Fruit fly (Drosophila melanogaster) whole organism, embryonic: ENCODE measurements around the gene cysu.

Experiments
- CG10979 ChIP-seq: fragments of 200-800 bp; sonication (Bioruptor generic); optimal IDR thresholded peaks from 2 replicates; lab custom pipeline; 2018; ENCODE audit warnings: missing biosample characterization, mild to moderate bottlenecking, missing genetic modification characterization, moderate library complexity
- CG11085 ChIP-seq: fragments of 200-800 bp; sonication (Bioruptor generic); IDR thresholded peaks from 2 replicates; pipeline ENCODE4 v1.3.6; 2022; ENCODE audit warnings: missing biosample characterization, missing genetic modification characterization
- CG11247 ChIP-seq: fragments of 200-800 bp; sonication (Bioruptor generic); IDR thresholded peaks from 2 replicates; pipeline ENCODE4 v1.3.6; 2022; ENCODE audit warnings: missing biosample characterization, missing genetic modification characterization
- CG11723 ChIP-seq: fragments of 200-800 bp; sonication (Bioruptor generic); optimal IDR thresholded peaks from 2 replicates; lab custom pipeline; 2017; ENCODE audit warnings: missing biosample characterization, mild to moderate bottlenecking, missing genetic modification characterization
- CG12391 ChIP-seq: fragments of 200-800 bp; sonication (Bioruptor generic); optimal IDR thresholded peaks from 3 replicates; lab custom pipeline; 2018; ENCODE audit warnings: missing biosample characterization, mild to moderate bottlenecking, missing genetic modification characterization, moderate library complexity
- CG15696 ChIP-seq: fragments of 200-800 bp; sonication (Bioruptor generic); optimal IDR thresholded peaks from 2 replicates; lab custom pipeline; 2019; ENCODE audit warnings: missing biosample characterization, mild to moderate bottlenecking, missing genetic modification characterization, moderate library complexity
- CG16813 ChIP-seq: fragments of 200-800 bp; sonication (Bioruptor generic); IDR thresholded peaks from 3 replicates; pipeline ENCODE4 v1.3.6; 2022; ENCODE audit warnings: missing biosample characterization, missing genetic modification characterization; ENCODE audit not compliant: partially characterized antibody
- CG18599 ChIP-seq: fragments of 200-800 bp; sonication (Bioruptor generic); optimal IDR thresholded peaks from 3 replicates; lab custom pipeline; 2017; ENCODE audit warnings: missing biosample characterization, missing genetic modification characterization, mild to moderate bottlenecking, moderate library complexity, missing genetic modification reagents
- CG30403 ChIP-seq: fragments of 200-800 bp; sonication (Bioruptor generic); optimal IDR thresholded peaks from 3 replicates; lab custom pipeline; 2016; ENCODE audit warnings: missing biosample characterization, missing genetic modification characterization
- CG31365 ChIP-seq: fragments of 200-800 bp; sonication (Bioruptor generic); optimal IDR thresholded peaks from 2 replicates; lab custom pipeline; 2018; ENCODE audit warnings: missing biosample characterization, mild to moderate bottlenecking, missing genetic modification characterization
- CG32767 ChIP-seq: fragments of 200-800 bp; sonication (Bioruptor generic); IDR thresholded peaks from 2 replicates; pipeline ENCODE4 v1.3.6; 2022; ENCODE audit warnings: missing biosample characterization, missing genetic modification characterization
- CG32772 ChIP-seq: fragments of 200-800 bp; sonication (Bioruptor generic); IDR thresholded peaks from 2 replicates; pipeline ENCODE4 v1.3.6; 2022; ENCODE audit warnings: missing biosample characterization, missing genetic modification characterization
- CG4707 ChIP-seq: fragments of 200-800 bp; sonication (Bioruptor generic); optimal IDR thresholded peaks from 2 replicates; lab custom pipeline; 2018; ENCODE audit warnings: missing biosample characterization, mild to moderate bottlenecking, missing genetic modification characterization, moderate library complexity
- CG5180 ChIP-seq: fragments of 200-800 bp; sonication (Bioruptor generic); optimal IDR thresholded peaks from 3 replicates; lab custom pipeline; 2017; ENCODE audit warnings: missing biosample characterization, missing genetic modification characterization, mild to moderate bottlenecking, moderate library complexity, missing genetic modification reagents
- CG6272 ChIP-seq: fragments of 200-800 bp; sonication (Bioruptor generic); IDR thresholded peaks from 2 replicates; pipeline ENCODE4 v1.3.6; 2022; ENCODE audit warnings: missing biosample characterization, missing genetic modification characterization
- CG6689 ChIP-seq: fragments of 200-800 bp; sonication (Bioruptor generic); IDR thresholded peaks from 2 replicates; pipeline ENCODE4 v1.3.6; 2022; ENCODE audit warnings: missing biosample characterization, missing genetic modification characterization
- CG6791 ChIP-seq: fragments of 200-800 bp; sonication (Bioruptor generic); IDR thresholded peaks from 3 replicates; pipeline ENCODE4 v1.3.6; 2022; ENCODE audit warnings: missing biosample characterization, missing genetic modification characterization; ENCODE audit not compliant: partially characterized antibody
- CG7928 ChIP-seq: fragments of 200-800 bp; sonication (Bioruptor generic); optimal IDR thresholded peaks from 2 replicates; lab custom pipeline; 2017; ENCODE audit warnings: missing biosample characterization, mild to moderate bottlenecking, missing genetic modification characterization
- CG8089 ChIP-seq: fragments of 200-800 bp; sonication (Bioruptor generic); optimal IDR thresholded peaks from 3 replicates; lab custom pipeline; 2016; ENCODE audit warnings: missing biosample characterization, missing genetic modification characterization
- CG9215 ChIP-seq: fragments of 200-800 bp; sonication (Bioruptor generic); IDR thresholded peaks from 2 replicates; pipeline ENCODE4 v1.3.6; 2022; ENCODE audit warnings: missing biosample characterization, missing genetic modification characterization
- CHES-1-like ChIP-seq: fragments of 200-800 bp; sonication (Bioruptor generic); optimal IDR thresholded peaks from 2 replicates; lab custom pipeline; 2016; ENCODE audit warnings: missing biosample characterization, missing genetic modification characterization
- CkIIα-i1 ChIP-seq: fragments of 200-800 bp; sonication (Bioruptor generic); IDR thresholded peaks from 2 replicates; pipeline ENCODE4 v1.3.6; 2022; ENCODE audit warnings: missing biosample characterization, missing genetic modification characterization
- Doc3 ChIP-seq: fragments of 200-800 bp; sonication (Bioruptor generic); IDR thresholded peaks from 3 replicates; pipeline ENCODE4 v1.3.6; 2022; ENCODE audit warnings: missing biosample characterization, missing genetic modification characterization; ENCODE audit not compliant: partially characterized antibody
- E2f2 ChIP-seq: fragments of 200-800 bp; sonication (Bioruptor generic); IDR thresholded peaks from 2 replicates; pipeline ENCODE4 v1.3.6; 2022; ENCODE audit warnings: missing biosample characterization, missing genetic modification characterization
- Eip74EF ChIP-seq, 2 experiments: fragments of 200-800 bp in 1 of 2; fragments of >200 bp in 1 of 2; sonication (Bioruptor generic) in 1 of 2; optimal IDR thresholded peaks; 2 replicates each; lab custom pipeline; 2017 to 2019; ENCODE audit warnings: missing biosample characterization in 2 of 2, missing genetic modification characterization in 2 of 2, mild to moderate bottlenecking in 1 of 2, moderate library complexity in 1 of 2
- H15 ChIP-seq: fragments of 200-800 bp; sonication (Bioruptor generic); IDR thresholded peaks from 3 replicates; pipeline ENCODE4 v1.3.6; 2022; ENCODE audit warnings: missing biosample characterization, missing genetic modification characterization
- Hmx ChIP-seq: fragments of 200-800 bp; sonication (Bioruptor generic); optimal IDR thresholded peaks from 2 replicates; lab custom pipeline; 2016; ENCODE audit warnings: missing biosample characterization, missing genetic modification characterization
- Mes4 ChIP-seq: fragments of 200-800 bp; sonication (Bioruptor generic); optimal IDR thresholded peaks from 2 replicates; lab custom pipeline; 2016; ENCODE audit warnings: missing biosample characterization, missing genetic modification characterization
- Side ChIP-seq: fragments of 200-800 bp; sonication (Bioruptor generic); optimal IDR thresholded peaks from 2 replicates; lab custom pipeline; 2016; ENCODE audit warnings: missing biosample characterization, missing genetic modification characterization
- Sox100B ChIP-seq: fragments of 200-800 bp; sonication (Bioruptor generic); optimal IDR thresholded peaks from 3 replicates; lab custom pipeline; 2018; ENCODE audit warnings: missing biosample characterization, mild to moderate bottlenecking, missing genetic modification characterization
- Spps ChIP-seq: fragments of 200-800 bp; sonication (Bioruptor generic); optimal IDR thresholded peaks from 2 replicates; lab custom pipeline; 2018; ENCODE audit warnings: missing biosample characterization, mild to moderate bottlenecking, missing genetic modification characterization
- ara ChIP-seq: fragments of 200-800 bp; sonication (Bioruptor generic); IDR thresholded peaks from 2 replicates; pipeline ENCODE4 v1.3.6; 2022; ENCODE audit warnings: missing biosample characterization, missing genetic modification characterization
- bsh ChIP-seq, 2 experiments: fragments of 200-800 bp; sonication (Bioruptor generic); optimal IDR thresholded peaks; 2 replicates each; lab custom pipeline; 2017 to 2018; ENCODE audit warnings: mild to moderate bottlenecking in 2 of 2, missing biosample characterization in 2 of 2, missing genetic modification characterization in 2 of 2, moderate library complexity in 1 of 2
- cato ChIP-seq: fragments of 200-800 bp; sonication (Bioruptor generic); optimal IDR thresholded peaks from 2 replicates; lab custom pipeline; 2016; ENCODE audit warnings: missing biosample characterization, missing genetic modification characterization, borderline replicate concordance
- caup ChIP-seq: fragments of 200-800 bp; sonication (Bioruptor generic); optimal IDR thresholded peaks from 3 replicates; lab custom pipeline; 2017; ENCODE audit warnings: missing biosample characterization, mild to moderate bottlenecking, missing genetic modification characterization, moderate library complexity; ENCODE audit not compliant: severe bottlenecking
- ci ChIP-seq: fragments of 200-800 bp; sonication (Bioruptor generic); IDR thresholded peaks from 3 replicates; pipeline ENCODE4 v1.3.6; 2022; ENCODE audit warnings: missing biosample characterization, missing genetic modification characterization
- da ChIP-seq: fragments of 200-800 bp; sonication (Bioruptor generic); optimal IDR thresholded peaks from 2 replicates; lab custom pipeline; 2016; ENCODE audit warnings: missing biosample characterization, missing genetic modification characterization
- esg ChIP-seq: fragments of 200-800 bp; sonication (Bioruptor generic); conservative IDR thresholded peaks from 2 replicates; pipeline ENCODE4 v1.3.6; 2022; ENCODE audit warnings: missing biosample characterization, missing genetic modification characterization
- fd64A ChIP-seq: fragments of 200-800 bp; sonication (Bioruptor generic); optimal IDR thresholded peaks from 3 replicates; lab custom pipeline; 2018; ENCODE audit warnings: missing biosample characterization, mild to moderate bottlenecking, missing genetic modification characterization
- fru ChIP-seq: fragments of >200 bp; optimal IDR thresholded peaks from 2 replicates; lab custom pipeline; 2017
- gsb-n ChIP-seq: fragments of 200-800 bp; sonication (Bioruptor generic); optimal IDR thresholded peaks from 3 replicates; lab custom pipeline; 2018; ENCODE audit warnings: missing biosample characterization, mild to moderate bottlenecking, missing genetic modification characterization
- hb ChIP-seq: fragments of 200-800 bp; sonication (Bioruptor generic); IDR thresholded peaks from 3 replicates; pipeline ENCODE4 v1.3.6; 2022; ENCODE audit warnings: missing biosample characterization, missing genetic modification characterization; ENCODE audit not compliant: partially characterized antibody
- luna ChIP-seq: fragments of 200-800 bp; sonication (Bioruptor generic); optimal IDR thresholded peaks from 2 replicates; lab custom pipeline; 2016; ENCODE audit warnings: missing biosample characterization, missing genetic modification characterization
- oc ChIP-seq: fragments of 200-800 bp; sonication (Bioruptor generic); optimal IDR thresholded peaks from 2 replicates; lab custom pipeline; 2018; ENCODE audit warnings: missing biosample characterization, mild to moderate bottlenecking, missing genetic modification characterization, moderate library complexity
- peb ChIP-seq: fragments of 200-800 bp; sonication (Bioruptor generic); IDR thresholded peaks from 2 replicates; pipeline ENCODE4 v1.3.6; 2022; ENCODE audit warnings: missing biosample characterization, missing genetic modification characterization
- pum ChIP-seq: fragments of 200-800 bp; sonication (Bioruptor generic); optimal IDR thresholded peaks from 2 replicates; lab custom pipeline; 2016; ENCODE audit warnings: missing biosample characterization, missing genetic modification characterization
- schlank ChIP-seq: fragments of 200-800 bp; sonication (Bioruptor generic); optimal IDR thresholded peaks from 2 replicates; lab custom pipeline; 2018; ENCODE audit warnings: missing biosample characterization, mild to moderate bottlenecking, missing genetic modification characterization
- stc ChIP-seq: fragments of 200-800 bp; sonication (Bioruptor generic); IDR thresholded peaks from 2 replicates; pipeline ENCODE4 v1.3.6; 2022; ENCODE audit warnings: missing biosample characterization, missing genetic modification characterization
- vnd ChIP-seq: fragments of 200-800 bp; sonication (Bioruptor generic); IDR thresholded peaks from 3 replicates; pipeline ENCODE4 v1.3.6; 2022; ENCODE audit warnings: missing biosample characterization, missing genetic modification characterization; ENCODE audit not compliant: partially characterized antibody
- vvl ChIP-seq: fragments of 200-800 bp; sonication (Bioruptor generic); IDR thresholded peaks from 2 replicates; pipeline ENCODE4 v1.3.6; 2022; ENCODE audit warnings: missing biosample characterization, missing genetic modification characterization

The cysu gene

DNA sequence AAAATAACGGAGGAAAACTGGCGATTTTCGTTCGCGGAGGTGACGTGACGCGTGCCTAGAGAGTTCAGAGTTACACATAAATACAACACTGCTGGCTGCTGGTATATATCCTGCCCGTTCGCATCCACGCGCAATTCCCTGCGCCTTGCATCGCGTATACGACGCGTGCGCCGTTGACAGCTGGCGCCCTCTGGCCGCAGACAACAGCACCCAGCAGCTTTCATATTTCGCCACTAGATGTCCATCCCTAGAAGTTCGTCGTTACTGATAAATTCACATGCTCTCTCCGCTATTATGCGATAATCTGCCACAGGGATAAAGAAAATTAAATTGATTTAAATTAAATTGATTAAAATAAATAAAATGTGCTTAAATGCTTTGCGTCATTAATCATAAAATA, 23.1 kb upstream of the cysu start, which contains the start of gene Sur-8 (continued):
- TF ChIP-seq Eip74EF (GFP tag; optimal IDR thresholded peaks at IDR 0.05; lab: Kevin White, UChicago) (no peak), CG10979 (tag; lab: Kevin White, UChicago) (peak; percentile 88), CHES-1-like (GFP tag; lab: Kevin White, UChicago) (peak; percentile 52), luna (GFP tag; lab: Kevin White, UChicago) (peak; percentile 48), Sox100B (no peak), Side (GFP tag; lab: Kevin White, UChicago) (peak; percentile 2), CG4707 (no peak), CG30403 (GFP tag; lab: Kevin White, UChicago) (peak; percentile 65), Spps (tag; lab: Kevin White, UChicago) (no peak), CG7928 (GFP tag; lab: Kevin White, UChicago) (no peak), CG5180 (no peak), vnd (no peak), CG11723 (GFP tag; lab: Kevin White, UChicago) (peak; percentile 67), Mes4 (GFP tag; lab: Kevin White, UChicago) (peak; percentile 36), Hmx (GFP tag; lab: Kevin White, UChicago) (no peak), ara (GFP tag; lab: Robert Waterston, UW) (no peak), pum (GFP tag; lab: Kevin White, UChicago) (peak; percentile 59), CG18599 (GFP tag; lab: Kevin White, UChicago) (peak; percentile 47), cato (GFP tag; lab: Kevin White, UChicago) (no peak), fd64A (GFP tag; lab: Kevin White, UChicago) (peak; percentile 52), Doc3 (no peak), CkIIα-i1 (GFP tag; lab: Robert Waterston, UW) (no peak), H15 (GFP tag; lab: Robert Waterston, UW) (peak; percentile 74), CG15696 (tag; lab: Kevin White, UChicago) (peak; percentile 34), CG8089 (peak; percentile 53), CG31365 (tag; lab: Kevin White, UChicago) (peak; percentile 11), CG32772 (peak; percentile 29; the same call in 1 of the 2 replicates), oc (no peak), CG32767 (GFP tag; lab: Robert Waterston, UW) (no peak), gsb-n (tag; lab: Kevin White, UChicago) (no peak), CG6689 (peak; percentile 45; the same call in 1 of the 2 replicates), CG16813 (GFP tag; lab: Robert Waterston, UW) (no peak), da (GFP tag; lab: Kevin White, UChicago) (no peak), E2f2 (GFP tag; lab: Robert Waterston, UW) (peak; percentile 49; the same call in 1 of the 2 replicates), peb (no peak), ci (GFP tag; lab: Robert Waterston, UW) (peak; percentile 86), CG6272 (GFP tag; lab: Robert Waterston, UW) (peak; percentile 51; the same call in 1 of the 2 replicates), CG9215 (GFP tag; lab: Robert Waterston, UW) (0 out of 2 replicates have a peak, but pooled peaks have one; percentile 21), CG11085 (GFP tag; lab: Robert Waterston, UW) (peak; percentile 66), fru (lab: Kevin White, UChicago) (no peak), hb (no peak), CG6791 (GFP tag; lab: Robert Waterston, UW) (0 out of 3 replicates have a peak, but pooled peaks have one; percentile 29), schlank (tag; lab: Kevin White, UChicago) (no peak), vvl (GFP tag; lab: Robert Waterston, UW) (peak; percentile 76; the same call in 1 of the 2 replicates), stc (peak; percentile 39; the same call in 1 of the 2 replicates), CG12391 (no peak), esg (GFP tag; lab: Robert Waterston, UW) (peak; percentile 32; the same call in 1 of the 2 replicates), CG11247 (peak; percentile 89), caup (GFP tag; lab: Kevin White, UChicago) (peak; percentile 77), bsh (GFP tag; optimal IDR thresholded peaks at IDR 0.05; lab: Kevin White, UChicago) (peak in 1 of 2 experiments; percentile 45)
